Fruit fly (Drosophila melanogaster): Measurements from ENCODE around the gene Srg2.
A peak's percentile ranks its signal among the peaks of the same experiment; 100 is the strongest.

Srg2 gene

DNA sequence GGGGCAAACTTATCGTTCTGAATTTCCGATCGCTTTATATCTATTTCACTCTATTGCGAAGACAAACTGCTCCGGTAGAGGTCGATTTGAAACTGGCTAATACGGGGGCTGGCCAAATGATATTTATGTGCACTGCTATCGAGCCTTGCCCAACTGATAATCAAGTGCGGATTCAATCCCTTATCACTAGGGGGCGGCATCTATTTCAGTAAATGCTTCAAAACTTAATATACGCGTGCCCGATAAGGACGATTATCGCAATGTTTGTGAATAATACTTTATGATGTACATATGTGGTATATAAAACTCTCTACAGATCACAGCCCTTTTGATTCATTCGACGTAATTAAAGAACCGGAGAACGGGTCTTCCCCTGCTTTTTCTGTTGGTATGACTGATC is at the start of gene Srg2:
TSS of gene Srg2 (minus strand) at position 101 of the 400 bp plus-strand sequence.
- TF ChIP-seq svp (GFP tag), result no peak
- no peak for TF ChIP-seq vri (GFP tag; optimal IDR thresholded peaks at IDR 0.05)
- no peak for TF ChIP-seq Ets21C (GFP tag; optimal IDR thresholded peaks at IDR 0.05)
- no peak for TF ChIP-seq CG6163 (GFP tag; IDR thresholded peaks at IDR 0.05)

DNA sequence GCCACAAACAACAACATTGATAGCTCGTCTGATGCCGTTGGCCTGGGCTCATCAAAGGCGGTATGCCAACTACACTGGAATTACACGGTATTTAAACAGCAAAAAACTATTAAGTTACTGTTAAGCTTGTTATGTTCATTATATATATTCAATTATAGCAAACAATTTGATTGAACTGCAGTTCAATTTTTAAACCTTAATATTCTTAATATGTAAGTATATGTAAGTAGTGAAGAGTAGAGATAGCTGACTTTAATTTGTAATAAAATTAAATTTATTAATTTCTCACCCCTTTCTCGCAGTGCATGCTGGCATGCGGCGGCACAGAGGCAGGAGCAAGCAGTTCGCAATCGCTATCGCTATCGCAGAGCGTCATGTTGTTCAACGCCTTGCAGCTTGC is 12.5 kb upstream of the Srg2 start:
- no peak for TF ChIP-seq Eip93F (GFP tag; optimal IDR thresholded peaks at IDR 0.05)
- no peak; the same call in 1 of the 2 replicates for TF ChIP-seq CG11294 (GFP tag; IDR thresholded peaks at IDR 0.05)
- no peak for TF ChIP-seq cyc (GFP tag; optimal IDR thresholded peaks at IDR 0.05)
- peak; percentile 39; the same call in 2 of the 3 replicates for TF ChIP-seq CG8119 (GFP tag; IDR thresholded peaks at IDR 0.05)
- no peak for TF ChIP-seq pdm3 (GFP tag; optimal IDR thresholded peaks at IDR 0.05)
- no peak for TF ChIP-seq fd59A (GFP tag; optimal IDR thresholded peaks at IDR 0.05)
- TF ChIP-seq vri (GFP tag; optimal IDR thresholded peaks at IDR 0.05), result no peak
- TF ChIP-seq ss (GFP tag; optimal IDR thresholded peaks at IDR 0.05), result peak in 1 of 2 experiments; percentile 3
- TF ChIP-seq svp (GFP tag), result peak; percentile 33
- peak; percentile 25 for TF ChIP-seq Ets96B (tag; optimal IDR thresholded peaks at IDR 0.05)
- peak; percentile 23 for TF ChIP-seq Hr4 (GFP tag; optimal IDR thresholded peaks at IDR 0.05)
- TF ChIP-seq dsx (GFP tag; optimal IDR thresholded peaks at IDR 0.05; ENCODE audit: poor library complexity, severe bottlenecking), result no peak
- no peak for TF ChIP-seq Sox15 (GFP tag; optimal IDR thresholded peaks at IDR 0.05)
- TF ChIP-seq Lpt (GFP tag; optimal IDR thresholded peaks at IDR 0.05), result no peak
- TF ChIP-seq Eip78C (GFP tag), result peak; percentile 57
- TF ChIP-seq CG4318 (GFP tag; optimal IDR thresholded peaks at IDR 0.05), result peak; percentile 34
- TF ChIP-seq Blimp-1 (GFP tag; optimal IDR thresholded peaks at IDR 0.05), result no peak
- TF ChIP-seq CG10631 (GFP tag; optimal IDR thresholded peaks at IDR 0.05), result no peak
- TF ChIP-seq CG9139 (GFP tag; optimal IDR thresholded peaks at IDR 0.05), result no peak
- TF ChIP-seq Gug (GFP tag; IDR thresholded peaks at IDR 0.05), result peak; percentile 45; the same call in 1 of the 2 replicates
- TF ChIP-seq CG6276 (GFP tag; optimal IDR thresholded peaks at IDR 0.05), result peak; percentile 15
- TF ChIP-seq salr (GFP tag; optimal IDR thresholded peaks at IDR 0.05), result no peak
- TF ChIP-seq eg (GFP tag; IDR thresholded peaks at IDR 0.05), result peak; percentile 59; the same call in 2 of the 3 replicates
- TF ChIP-seq CG32006 (GFP tag; optimal IDR thresholded peaks at IDR 0.05), result peak; percentile 53
- 0 out of 3 replicates have a peak, but pooled peaks have one; percentile 32 for TF ChIP-seq CG6163 (GFP tag; IDR thresholded peaks at IDR 0.05)

DNA sequence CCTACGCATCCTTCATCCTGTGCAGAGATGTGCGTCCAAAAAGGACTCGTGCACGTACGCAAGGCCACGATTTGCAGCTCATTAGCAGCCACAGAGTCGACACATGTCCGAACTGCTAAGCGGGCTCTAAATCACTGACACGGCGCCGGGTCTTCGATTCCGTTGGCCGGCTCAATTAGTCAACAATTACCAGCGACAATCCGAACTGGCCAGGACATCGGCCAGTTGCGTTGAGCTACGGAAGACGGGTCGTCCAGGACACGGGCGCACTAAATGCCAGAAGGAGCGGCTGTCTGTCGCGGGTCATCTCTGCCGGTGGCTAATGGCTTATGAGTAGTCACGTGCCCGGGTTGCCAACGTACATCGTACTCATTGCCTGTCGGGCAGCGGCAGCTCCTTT is 7.9 kb upstream of the Srg2 start:
- no peak for TF ChIP-seq Smox (GFP tag; optimal IDR thresholded peaks at IDR 0.05)
- TF ChIP-seq CG6808 (GFP tag; optimal IDR thresholded peaks at IDR 0.05), result no peak
- TF ChIP-seq pdm3 (GFP tag; optimal IDR thresholded peaks at IDR 0.05), result no peak
- TF ChIP-seq CG9139 (GFP tag; optimal IDR thresholded peaks at IDR 0.05), result no peak
- no peak for TF ChIP-seq Hr38 (GFP tag; optimal IDR thresholded peaks at IDR 0.05)
- no peak for TF ChIP-seq CG8632 (GFP tag; optimal IDR thresholded peaks at IDR 0.05)
- TF ChIP-seq Hr4 (GFP tag; optimal IDR thresholded peaks at IDR 0.05), result no peak
- TF ChIP-seq CG34406 (GFP tag; optimal IDR thresholded peaks at IDR 0.05), result no peak
- TF ChIP-seq ss (GFP tag; optimal IDR thresholded peaks at IDR 0.05), result no peak
- no peak for TF ChIP-seq svp (GFP tag)
- TF ChIP-seq CG11902 (GFP tag; optimal IDR thresholded peaks at IDR 0.05), result no peak
- TF ChIP-seq Sox14 (GFP tag; optimal IDR thresholded peaks at IDR 0.05), result no peak

DNA sequence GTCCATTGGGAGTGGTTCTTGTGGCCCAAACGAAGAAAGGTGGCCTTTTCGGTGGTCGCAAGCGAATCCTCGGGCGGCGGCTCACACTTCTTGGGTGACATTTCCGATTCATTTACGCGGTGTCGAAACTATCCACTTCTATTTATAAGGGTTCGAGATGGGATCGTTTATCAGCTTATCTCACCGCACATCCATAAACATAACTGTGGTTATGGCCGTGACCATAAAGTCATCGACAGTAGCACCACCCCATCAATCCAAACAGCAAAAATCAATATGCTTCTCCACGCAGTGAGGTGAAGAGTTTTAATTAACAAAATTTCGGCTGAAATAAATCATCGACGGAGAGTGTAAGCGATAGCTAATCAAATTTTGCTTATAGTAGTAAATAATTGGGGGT is 2.9 kb upstream of the Srg2 start, which contains the start of gene CG42826:
TSS of gene CG42826 (minus strand) at position 101 of the 400 bp plus-strand sequence.
- TF ChIP-seq topi (GFP tag; optimal IDR thresholded peaks at IDR 0.05), result no peak
- no peak for TF ChIP-seq dsx (GFP tag; optimal IDR thresholded peaks at IDR 0.05; ENCODE audit: poor library complexity, severe bottlenecking)
- TF ChIP-seq fd85E (GFP tag; optimal IDR thresholded peaks at IDR 0.05), result no peak
- no peak for TF ChIP-seq CG8119 (GFP tag; IDR thresholded peaks at IDR 0.05)
- no peak for TF ChIP-seq CG10631 (GFP tag; optimal IDR thresholded peaks at IDR 0.05)
- TF ChIP-seq Eip93F (GFP tag; optimal IDR thresholded peaks at IDR 0.05), result no peak
- TF ChIP-seq Smox (GFP tag; optimal IDR thresholded peaks at IDR 0.05), result no peak
- no peak for TF ChIP-seq salr (GFP tag; optimal IDR thresholded peaks at IDR 0.05)
- TF ChIP-seq CG6808 (GFP tag; optimal IDR thresholded peaks at IDR 0.05), result no peak
- no peak for TF ChIP-seq CG11294 (GFP tag; IDR thresholded peaks at IDR 0.05)
